Worm (Caenorhabditis elegans) whole organism, L4 larva: Measurements from ENCODE around the gene snr-6.

Source experiments
- ceh-20 ChIP-seq: fragments of 200-800 bp; sonication (Bioruptor generic); IDR thresholded peaks from 2 replicates; pipeline ENCODE4 v1.3.6; 2022; ENCODE audit warnings: missing genetic modification reagents, missing genetic modification characterization, missing compliant biosample characterization
- daf-16 ChIP-seq, 3 experiments: sonication (generic microtip); optimal IDR thresholded peaks; 2 replicates each; lab custom pipeline; 2016 to 2017; ENCODE audit warnings: missing genetic modification characterization in 3 of 3, missing genetic modification reagents in 3 of 3, mild to moderate bottlenecking in 2 of 3, missing compliant biosample characterization in 2 of 3, missing biosample characterization in 1 of 3, moderate library complexity in 1 of 3
- lin-15B ChIP-seq: fragments of 150-350 bp; sonication (generic microtip); optimal IDR thresholded peaks from 3 replicates; lab custom pipeline; 2014; ENCODE audit warnings: missing biosample characterization, missing genetic modification characterization
- ztf-11 ChIP-seq: fragments of 150-350 bp; optimal IDR thresholded peaks from 2 replicates; lab custom pipeline; 2014; ENCODE audit warnings: missing biosample characterization, missing genetic modification characterization

- TF ChIP-seq daf-16 (GFP tag; optimal IDR thresholded peaks at IDR 0.05; lab: Kevin White, UChicago) (no peak), daf-16 (tag; optimal IDR thresholded peaks at IDR 0.05; lab: Kevin White, UChicago) (no peak), ceh-20 (no peak), ztf-11 (no peak), lin-15B (tag; lab: Kevin White, UChicago) (no peak)
Observed at ce11 chrIII:12434104-12434503, 4.7 kb upstream of the snr-6 start, which contains the start of gene Y49E10.27.
